Worm (Caenorhabditis elegans) whole organism, L1 larva: ENCODE results near the gene B0416.11.

ENCODE experiments used
- ces-1 ChIP-seq: fragments of 150-350 bp; optimal IDR thresholded peaks from 2 replicates; lab custom pipeline; 2014; ENCODE audit warnings: missing biosample characterization, missing genetic modification reagents, missing genetic modification characterization
- fos-1 ChIP-seq: fragments of 150-350 bp; optimal IDR thresholded peaks from 2 replicates; lab custom pipeline; 2014; ENCODE audit warnings: missing biosample characterization, missing genetic modification characterization
- lin-13 ChIP-seq: fragments of 150-350 bp; optimal IDR thresholded peaks from 2 replicates; lab custom pipeline; 2014; ENCODE audit warnings: missing biosample characterization, missing genetic modification reagents, missing genetic modification characterization
- lin-39 ChIP-seq: fragments of 150-350 bp; optimal IDR thresholded peaks from 2 replicates; lab custom pipeline; 2014; ENCODE audit warnings: missing biosample characterization, missing genetic modification reagents, missing genetic modification characterization
- lsy-2 ChIP-seq, 2 experiments: fragments of 150-350 bp; optimal IDR thresholded peaks; 2 replicates each; lab custom pipeline; 2014; ENCODE audit warnings: missing biosample characterization in 2 of 2, missing genetic modification characterization in 2 of 2
- nhr-20 ChIP-seq: sonication (generic microtip); optimal IDR thresholded peaks from 2 replicates; lab custom pipeline; 2016; ENCODE audit warnings: mild to moderate bottlenecking, missing genetic modification characterization, missing compliant biosample characterization
- nhr-237 ChIP-seq: fragments of 150-350 bp; optimal IDR thresholded peaks from 2 replicates; lab custom pipeline; 2014; ENCODE audit warnings: missing biosample characterization, missing genetic modification characterization
- nhr-47 ChIP-seq: sonication (generic microtip); optimal IDR thresholded peaks from 2 replicates; lab custom pipeline; 2016; ENCODE audit warnings: mild to moderate bottlenecking, missing genetic modification characterization, moderate library complexity, missing compliant biosample characterization
- nhr-84 ChIP-seq: sonication (generic microtip); optimal IDR thresholded peaks from 2 replicates; lab custom pipeline; 2017; ENCODE audit warnings: missing biosample characterization, missing genetic modification characterization
- unc-130 ChIP-seq: fragments of 150-350 bp; optimal IDR thresholded peaks from 2 replicates; lab custom pipeline; 2017; ENCODE audit warnings: missing biosample characterization, missing genetic modification characterization, inconsistent platforms
- unc-62 ChIP-seq: fragments of 150-350 bp; optimal IDR thresholded peaks from 2 replicates; lab custom pipeline; 2014; ENCODE audit warnings: missing biosample characterization, missing genetic modification reagents, missing genetic modification characterization
- ztf-11 ChIP-seq, 2 experiments: sonication (generic microtip); optimal IDR thresholded peaks; 2 replicates each; lab custom pipeline; 2016 to 2017; ENCODE audit warnings: missing genetic modification characterization in 2 of 2, missing biosample characterization in 1 of 2, missing compliant biosample characterization in 1 of 2
- ztf-4 ChIP-seq: fragments of 150-350 bp; optimal IDR thresholded peaks from 2 replicates; lab custom pipeline; 2014; ENCODE audit warnings: missing biosample characterization, missing genetic modification characterization

DNA sequence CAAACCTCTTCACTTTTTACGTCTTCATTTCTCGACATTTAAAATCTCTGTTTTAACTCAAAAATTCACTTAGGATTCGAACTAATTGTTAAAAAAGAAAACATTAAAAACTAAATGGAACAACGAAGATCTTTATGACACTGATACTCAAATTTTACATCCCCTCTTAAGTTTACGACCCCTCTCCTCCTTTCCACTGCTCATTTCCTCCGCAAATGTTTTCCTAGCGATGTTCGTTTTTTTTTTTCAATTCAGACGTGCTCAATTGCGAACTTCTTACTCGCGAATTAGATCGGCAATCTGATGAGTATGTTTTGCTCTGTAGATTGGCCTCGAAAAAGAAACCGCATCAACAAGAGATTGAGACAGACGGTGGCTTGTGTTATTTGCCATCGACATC, 19.8 kb upstream of the B0416.11 start:
- no peak for TF ChIP-seq lin-13 (GFP tag; lab: Kevin White, UChicago)
- no peak for TF ChIP-seq nhr-237
- no peak for TF ChIP-seq nhr-20 (tag; lab: Kevin White, UChicago)
- no peak for TF ChIP-seq ces-1 (GFP tag; lab: Kevin White, UChicago)
- TF ChIP-seq ztf-4: no peak
- TF ChIP-seq nhr-84: no peak
- TF ChIP-seq fos-1 (tag; lab: Kevin White, UChicago): no peak
- no peak for TF ChIP-seq lin-39 (tag; lab: Kevin White, UChicago)
- no peak for TF ChIP-seq unc-62 (GFP tag; lab: Kevin White, UChicago)
- no peak for TF ChIP-seq lsy-2 (tag; optimal IDR thresholded peaks at IDR 0.05; lab: Kevin White, UChicago)
- TF ChIP-seq nhr-47: no peak
- no peak for TF ChIP-seq ztf-11 (tag; optimal IDR thresholded peaks at IDR 0.05; lab: Kevin White, UChicago)
- TF ChIP-seq unc-130 (tag; lab: Kevin White, UChicago): no peak
